Fruit fly (Drosophila melanogaster) whole organism, embryonic: ENCODE results near the gene papi.
A peak's percentile ranks its signal among the peaks of the same experiment; 100 is the strongest.

Experiments
- Abd-B ChIP-seq: fragments of 200-800 bp; sonication (Bioruptor generic); optimal IDR thresholded peaks from 2 replicates; lab custom pipeline; 2018; ENCODE audit warnings: missing biosample characterization, mild to moderate bottlenecking, missing genetic modification characterization, moderate library complexity
- BEAF-32 ChIP-seq: fragments of 200-800 bp; sonication (Bioruptor generic); optimal IDR thresholded peaks from 3 replicates; lab custom pipeline; 2017; ENCODE audit warnings: missing biosample characterization, missing genetic modification characterization, mild to moderate bottlenecking, moderate library complexity, missing genetic modification reagents
- BtbVII ChIP-seq: fragments of 200-800 bp; sonication (Bioruptor generic); optimal IDR thresholded peaks from 3 replicates; lab custom pipeline; 2017; ENCODE audit warnings: missing biosample characterization, mild to moderate bottlenecking, missing genetic modification characterization
- CG10274 ChIP-seq: fragments of 200-800 bp; sonication (Bioruptor generic); optimal IDR thresholded peaks from 3 replicates; lab custom pipeline; 2017; ENCODE audit warnings: missing biosample characterization, mild to moderate bottlenecking, missing genetic modification characterization
- CG10366 ChIP-seq: fragments of 200-800 bp; sonication (Bioruptor generic); IDR thresholded peaks from 2 replicates; pipeline ENCODE4 v1.3.6; 2022; ENCODE audit warnings: missing biosample characterization, missing genetic modification characterization
- CG10654 ChIP-seq: fragments of 200-800 bp; sonication (Bioruptor generic); optimal IDR thresholded peaks from 2 replicates; lab custom pipeline; 2016; ENCODE audit warnings: missing biosample characterization, missing genetic modification characterization
- CG11398 ChIP-seq: fragments of 200-800 bp; sonication (Bioruptor generic); optimal IDR thresholded peaks from 2 replicates; lab custom pipeline; 2016; ENCODE audit warnings: missing biosample characterization, missing genetic modification characterization
- CG12769 ChIP-seq: fragments of 200-800 bp; sonication (Bioruptor generic); optimal IDR thresholded peaks from 2 replicates; lab custom pipeline; 2019; ENCODE audit warnings: missing biosample characterization, mild to moderate bottlenecking, missing genetic modification characterization, moderate library complexity
- CG13894 ChIP-seq: fragments of 200-800 bp; sonication (Bioruptor generic); optimal IDR thresholded peaks from 3 replicates; lab custom pipeline; 2018; ENCODE audit warnings: missing biosample characterization, mild to moderate bottlenecking, missing genetic modification characterization, moderate library complexity
- CG15514 ChIP-seq: fragments of 200-800 bp; sonication (Bioruptor generic); optimal IDR thresholded peaks from 3 replicates; lab custom pipeline; 2017; ENCODE audit warnings: missing biosample characterization, missing genetic modification characterization, mild to moderate bottlenecking, moderate library complexity, missing genetic modification reagents
- CG1832 ChIP-seq: fragments of 200-800 bp; sonication (Bioruptor generic); optimal IDR thresholded peaks from 2 replicates; lab custom pipeline; 2017; ENCODE audit warnings: missing biosample characterization, mild to moderate bottlenecking, missing genetic modification characterization, inconsistent platforms
- CG30020 ChIP-seq: fragments of 200-800 bp; optimal IDR thresholded peaks from 2 replicates; lab custom pipeline; 2019; ENCODE audit warnings: missing biosample characterization, mild to moderate bottlenecking, missing genetic modification characterization, moderate library complexity
- CG30403 ChIP-seq: fragments of 200-800 bp; sonication (Bioruptor generic); optimal IDR thresholded peaks from 3 replicates; lab custom pipeline; 2016; ENCODE audit warnings: missing biosample characterization, missing genetic modification characterization
- CG4424 ChIP-seq: fragments of 200-800 bp; sonication (Bioruptor generic); optimal IDR thresholded peaks from 3 replicates; lab custom pipeline; 2016; ENCODE audit warnings: missing biosample characterization, missing genetic modification characterization
- CG6272 ChIP-seq: fragments of 200-800 bp; sonication (Bioruptor generic); IDR thresholded peaks from 2 replicates; pipeline ENCODE4 v1.3.6; 2022; ENCODE audit warnings: missing biosample characterization, missing genetic modification characterization
- CG7271 ChIP-seq: fragments of 200-800 bp; sonication (Bioruptor generic); optimal IDR thresholded peaks from 2 replicates; lab custom pipeline; 2018; ENCODE audit warnings: missing biosample characterization, mild to moderate bottlenecking, missing genetic modification characterization, moderate library complexity
- CG9727 ChIP-seq: fragments of 200-800 bp; sonication (Bioruptor generic); optimal IDR thresholded peaks from 3 replicates; lab custom pipeline; 2017; ENCODE audit warnings: missing biosample characterization, mild to moderate bottlenecking, missing genetic modification characterization
- Gug ChIP-seq: fragments of 200-800 bp; sonication (Bioruptor generic); IDR thresholded peaks from 4 replicates; pipeline ENCODE4 v1.3.6; 2022; ENCODE audit warnings: missing biosample characterization, missing genetic modification characterization
- Hmr ChIP-seq: fragments of 200-800 bp; sonication (Bioruptor generic); optimal IDR thresholded peaks from 3 replicates; lab custom pipeline; 2017; ENCODE audit warnings: mild to moderate bottlenecking, missing biosample characterization, missing genetic modification reagents, missing genetic modification characterization
- Kr ChIP-seq: fragments of 200-800 bp; sonication (Bioruptor generic); optimal IDR thresholded peaks from 2 replicates; lab custom pipeline; 2017; ENCODE audit warnings: missing biosample characterization, mild to moderate bottlenecking, missing genetic modification characterization
- Meics ChIP-seq: fragments of 200-800 bp; sonication (Bioruptor generic); optimal IDR thresholded peaks from 2 replicates; lab custom pipeline; 2017; ENCODE audit warnings: missing biosample characterization, mild to moderate bottlenecking, missing genetic modification characterization
- Nf-YB ChIP-seq: fragments of 200-800 bp; sonication (Bioruptor generic); optimal IDR thresholded peaks from 3 replicates; lab custom pipeline; 2019; ENCODE audit warnings: missing biosample characterization, mild to moderate bottlenecking, missing genetic modification characterization, moderate library complexity
- NfI ChIP-seq: fragments of 200-800 bp; sonication (Bioruptor generic); optimal IDR thresholded peaks from 3 replicates; lab custom pipeline; 2018; ENCODE audit warnings: missing biosample characterization, mild to moderate bottlenecking, missing genetic modification characterization, moderate library complexity
- Sox100B ChIP-seq: fragments of 200-800 bp; sonication (Bioruptor generic); optimal IDR thresholded peaks from 3 replicates; lab custom pipeline; 2018; ENCODE audit warnings: missing biosample characterization, mild to moderate bottlenecking, missing genetic modification characterization
- Stat92E ChIP-seq, 3 experiments: fragments of >200 bp in 2 of 3; fragments of 200-800 bp in 1 of 3; sonication (Bioruptor generic) in 1 of 3; optimal IDR thresholded peaks; 2 replicates each; lab custom pipeline; 2017 to 2019; ENCODE audit warnings: missing biosample characterization in 3 of 3, missing genetic modification characterization in 3 of 3, mild to moderate bottlenecking in 1 of 3, moderate library complexity in 1 of 3
- bcd ChIP-seq: fragments of 200-800 bp; sonication (Bioruptor generic); optimal IDR thresholded peaks from 2 replicates; lab custom pipeline; 2017; ENCODE audit warnings: missing biosample characterization, mild to moderate bottlenecking, missing genetic modification characterization
- caup ChIP-seq: fragments of 200-800 bp; sonication (Bioruptor generic); optimal IDR thresholded peaks from 3 replicates; lab custom pipeline; 2017; ENCODE audit warnings: missing biosample characterization, mild to moderate bottlenecking, missing genetic modification characterization, moderate library complexity; ENCODE audit not compliant: severe bottlenecking
- cg ChIP-seq: fragments of 200-800 bp; sonication (Bioruptor generic); optimal IDR thresholded peaks from 3 replicates; lab custom pipeline; 2019; ENCODE audit warnings: missing biosample characterization, mild to moderate bottlenecking, missing genetic modification characterization, moderate library complexity
- corto ChIP-seq: fragments of 200-800 bp; sonication (Bioruptor generic); optimal IDR thresholded peaks from 2 replicates; lab custom pipeline; 2016; ENCODE audit warnings: missing biosample characterization, mild to moderate bottlenecking, missing genetic modification characterization, moderate library complexity
- cwo ChIP-seq: fragments of 200-800 bp; sonication (Bioruptor generic); optimal IDR thresholded peaks from 3 replicates; lab custom pipeline; 2017; ENCODE audit warnings: missing biosample characterization, missing genetic modification characterization, mild to moderate bottlenecking, moderate library complexity, missing genetic modification reagents
- ewg ChIP-seq: fragments of 200-800 bp; sonication (Bioruptor generic); optimal IDR thresholded peaks from 3 replicates; lab custom pipeline; 2017; ENCODE audit warnings: mild to moderate bottlenecking, missing biosample characterization, missing genetic modification reagents, missing genetic modification characterization
- exex ChIP-seq: fragments of 200-800 bp; sonication (Bioruptor generic); optimal IDR thresholded peaks from 4 replicates; lab custom pipeline; 2018; ENCODE audit warnings: missing biosample characterization, mild to moderate bottlenecking, missing genetic modification characterization, moderate library complexity
- gem ChIP-seq: fragments of 200-800 bp; sonication (Bioruptor generic); optimal IDR thresholded peaks from 2 replicates; lab custom pipeline; 2019; ENCODE audit warnings: missing biosample characterization, mild to moderate bottlenecking, missing genetic modification characterization, moderate library complexity
- grn ChIP-seq: fragments of 200-800 bp; sonication (Bioruptor generic); optimal IDR thresholded peaks from 3 replicates; lab custom pipeline; 2017; ENCODE audit warnings: missing biosample characterization, missing genetic modification characterization
- gt ChIP-seq: fragments of 200-800 bp; sonication (Bioruptor generic); IDR thresholded peaks from 2 replicates; pipeline ENCODE4 v1.3.6; 2022; ENCODE audit warnings: missing biosample characterization, missing genetic modification characterization
- hth ChIP-seq: fragments of >200 bp; optimal IDR thresholded peaks from 2 replicates; lab custom pipeline; 2017; ENCODE audit warnings: inconsistent platforms
- lab ChIP-seq: fragments of 200-800 bp; sonication (Bioruptor generic); optimal IDR thresholded peaks from 3 replicates; lab custom pipeline; 2017; ENCODE audit warnings: missing biosample characterization, missing genetic modification characterization, mild to moderate bottlenecking, moderate library complexity, missing genetic modification reagents
- onecut ChIP-seq: fragments of 200-800 bp; sonication (Bioruptor generic); IDR thresholded peaks from 2 replicates; pipeline ENCODE4 v1.3.6; 2022; ENCODE audit warnings: missing biosample characterization, missing genetic modification characterization
- sc ChIP-seq, 3 experiments: fragments of >200 bp in 2 of 3; fragments of 200-800 bp in 1 of 3; sonication (Bioruptor generic) in 1 of 3; optimal IDR thresholded peaks; 2 replicates in 2 of 3; 3 replicates in 1 of 3; lab custom pipeline; 2017; ENCODE audit warnings: mild to moderate bottlenecking in 1 of 3, missing biosample characterization in 1 of 3, missing genetic modification characterization in 1 of 3, missing genetic modification reagents in 1 of 3
- scrt ChIP-seq: fragments of 200-800 bp; sonication (Bioruptor generic); optimal IDR thresholded peaks from 2 replicates; lab custom pipeline; 2018; ENCODE audit warnings: missing biosample characterization, mild to moderate bottlenecking, missing genetic modification characterization, moderate library complexity
- sens ChIP-seq: fragments of 200-800 bp; sonication (Bioruptor generic); peaks from one replicate; lab custom pipeline; 2016; ENCODE audit warnings: missing biosample characterization, missing genetic modification characterization
- sug ChIP-seq: fragments of 200-800 bp; optimal IDR thresholded peaks from 2 replicates; lab custom pipeline; 2019; ENCODE audit warnings: missing biosample characterization, mild to moderate bottlenecking, missing genetic modification characterization, moderate library complexity
- tup ChIP-seq: fragments of 200-800 bp; sonication (Bioruptor generic); optimal IDR thresholded peaks from 2 replicates; lab custom pipeline; 2016; ENCODE audit warnings: missing biosample characterization, mild to moderate bottlenecking, missing genetic modification characterization, moderate library complexity
- wek ChIP-seq: fragments of 200-800 bp; sonication (Bioruptor generic); optimal IDR thresholded peaks from 3 replicates; lab custom pipeline; 2018; ENCODE audit warnings: missing biosample characterization, mild to moderate bottlenecking, missing genetic modification characterization, moderate library complexity

papi gene

dm6 chr2L:2197475-2198118 is 23.0 kb upstream of the papi start, which contains the start of gene COX7AL2 (continued):
- TF ChIP-seq cg (GFP tag; lab: Kevin White, UChicago) (peak; percentile 55), corto (GFP tag; lab: Kevin White, UChicago) (peak; percentile 12), Hmr (GFP tag; lab: Kevin White, UChicago) (no peak), CG15514 (GFP tag; lab: Kevin White, UChicago) (peak; percentile 19), Sox100B (GFP tag; lab: Kevin White, UChicago) (no peak), cwo (GFP tag; lab: Kevin White, UChicago) (peak; percentile 89), lab (GFP tag; lab: Kevin White, UChicago) (no peak), Meics (GFP tag; lab: Kevin White, UChicago) (peak; percentile 5), CG10274 (GFP tag; lab: Kevin White, UChicago) (peak; percentile 38), Nf-YB (peak; percentile 14), Abd-B (GFP tag; lab: Kevin White, UChicago) (no peak), sc (optimal IDR thresholded peaks at IDR 0.05; lab: Kevin White, UChicago) (no peak), sc (GFP tag; optimal IDR thresholded peaks at IDR 0.05; lab: Kevin White, UChicago) (peak; percentile 19), CG30403 (peak; percentile 39), ewg (peak; percentile 20), BEAF-32 (GFP tag; lab: Kevin White, UChicago) (peak; percentile 59), CG4424 (GFP tag; lab: Kevin White, UChicago) (peak; percentile 37), Stat92E (GFP tag; optimal IDR thresholded peaks at IDR 0.05; lab: Kevin White, UChicago) (peak in 1 of 3 experiments; percentile 70), exex (tag; lab: Kevin White, UChicago) (peak; percentile 34), CG6272 (GFP tag; lab: Robert Waterston, UW) (no peak), CG1832 (GFP tag; lab: Kevin White, UChicago) (peak; percentile 64), tup (GFP tag; lab: Kevin White, UChicago) (no peak), CG12769 (tag; lab: Kevin White, UChicago) (peak; percentile 71), sens (GFP tag; lab: Kevin White, UChicago) (peak; percentile 22), bcd (peak; percentile 36)

- TF ChIP-seq sug (peak; percentile 83), CG13894 (tag; lab: Kevin White, UChicago) (peak; percentile 86), onecut (GFP tag; lab: Robert Waterston, UW) (peak; percentile 81), scrt (GFP tag; lab: Kevin White, UChicago) (peak; percentile 52), CG11398 (no peak)
Measured at dm6 chr2L:2198119-2198494, 22.4 kb upstream of the papi start.

- TF ChIP-seq CG10366 (GFP tag; lab: Robert Waterston, UW), result no peak
- TF ChIP-seq CG9727 (GFP tag; lab: Kevin White, UChicago), result peak; percentile 85
- TF ChIP-seq caup (GFP tag; lab: Kevin White, UChicago), result peak; percentile 75
- no peak for TF ChIP-seq gt (GFP tag; lab: Robert Waterston, UW)
- TF ChIP-seq grn (GFP tag; lab: Kevin White, UChicago), result peak; percentile 78
- peak; percentile 32 for TF ChIP-seq wek
- TF ChIP-seq BtbVII (GFP tag; lab: Kevin White, UChicago), result peak; percentile 72
- peak; percentile 78 for TF ChIP-seq NfI (GFP tag; lab: Kevin White, UChicago)
- TF ChIP-seq gem (tag; lab: Kevin White, UChicago), result peak; percentile 94
- peak; percentile 88 for TF ChIP-seq Gug
- TF ChIP-seq CG30020 (tag; lab: Kevin White, UChicago), result peak; percentile 26
- peak; percentile 81 for TF ChIP-seq CG10654 (GFP tag; lab: Kevin White, UChicago)
- TF ChIP-seq CG7271, result peak; percentile 18
- no peak for TF ChIP-seq hth
- TF ChIP-seq Kr (GFP tag; lab: Kevin White, UChicago), result no peak
Measured at dm6 chr2L:2198613-2199432, 21.7 kb upstream of the papi start.
